Worm (Caenorhabditis elegans) whole organism, L1 larva: Measurements from ENCODE around the gene F25E2.2.

Source experiments
- aha-1 ChIP-seq: fragments of 150-350 bp; optimal IDR thresholded peaks from 2 replicates; lab custom pipeline; 2014; ENCODE audit warnings: missing biosample characterization, missing genetic modification characterization
- aly-2 ChIP-seq: fragments of 150-350 bp; optimal IDR thresholded peaks from 2 replicates; lab custom pipeline; 2014; ENCODE audit warnings: missing biosample characterization, missing genetic modification characterization
- ama-1 ChIP-seq: fragments of 150-350 bp; optimal IDR thresholded peaks from 2 replicates; lab custom pipeline; 2014
- blmp-1 ChIP-seq: fragments of 150-350 bp; optimal IDR thresholded peaks from 2 replicates; lab custom pipeline; 2014; ENCODE audit warnings: missing biosample characterization, missing genetic modification characterization
- ceh-63 ChIP-seq: fragments of 200-800 bp; sonication (Bioruptor generic); optimal IDR thresholded peaks from 2 replicates; lab custom pipeline; 2018; ENCODE audit warnings: mild to moderate bottlenecking, missing genetic modification characterization, missing compliant biosample characterization
- ceh-82 ChIP-seq, 3 experiments: fragments of 150-350 bp in 1 of 3; sonication (generic microtip) in 2 of 3; optimal IDR thresholded peaks; 2 replicates each; lab custom pipeline; 2014 to 2017; ENCODE audit warnings: missing biosample characterization in 3 of 3, missing genetic modification characterization in 3 of 3
- ceh-90 ChIP-seq: sonication (generic microtip); optimal IDR thresholded peaks from 2 replicates; lab custom pipeline; 2016; ENCODE audit warnings: missing genetic modification characterization, missing compliant biosample characterization
- ces-1 ChIP-seq: fragments of 150-350 bp; optimal IDR thresholded peaks from 2 replicates; lab custom pipeline; 2014; ENCODE audit warnings: missing biosample characterization, missing genetic modification reagents, missing genetic modification characterization
- efl-1 ChIP-seq, 4 experiments: fragments of 150-350 bp; optimal IDR thresholded peaks in 3 of 4; peaks in 1 of 4; 1 replicate in 1 of 4; 2 replicates in 3 of 4; lab custom pipeline; 2014; ENCODE audit warnings: missing biosample characterization in 2 of 4, missing genetic modification characterization in 2 of 4, missing genetic modification reagents in 2 of 4
- efl-3 ChIP-seq: fragments of 200-800 bp; sonication (Bioruptor generic); optimal IDR thresholded peaks from 2 replicates; lab custom pipeline; 2018; ENCODE audit warnings: mild to moderate bottlenecking, missing genetic modification characterization, missing compliant biosample characterization
- elt-2 ChIP-seq: sonication (generic microtip); optimal IDR thresholded peaks from 2 replicates; lab custom pipeline; 2016; ENCODE audit warnings: missing genetic modification characterization, mild to moderate bottlenecking, inconsistent platforms, missing compliant biosample characterization, missing genetic modification reagents
- ets-5 ChIP-seq: fragments of 200-800 bp; sonication (Bioruptor generic); IDR thresholded peaks from 2 replicates; pipeline ENCODE4 v1.3.6; 2022; ENCODE audit warnings: missing genetic modification characterization, missing compliant biosample characterization
- fkh-10 ChIP-seq: sonication (generic microtip); optimal IDR thresholded peaks from 2 replicates; lab custom pipeline; 2017; ENCODE audit warnings: missing biosample characterization, missing genetic modification reagents, missing genetic modification characterization
- fkh-8 ChIP-seq: sonication (generic microtip); optimal IDR thresholded peaks from 2 replicates; lab custom pipeline; 2016; ENCODE audit warnings: mild to moderate bottlenecking, missing genetic modification characterization, missing compliant biosample characterization
- hlh-17 ChIP-seq: fragments of 200-800 bp; sonication (Bioruptor generic); optimal IDR thresholded peaks from 2 replicates; lab custom pipeline; 2018; ENCODE audit warnings: missing genetic modification characterization, mild to moderate bottlenecking, missing compliant biosample characterization, moderate library complexity, borderline replicate concordance
- isw-1 ChIP-seq: fragments of 200-800 bp; sonication (Bioruptor generic); IDR thresholded peaks from 2 replicates; pipeline ENCODE4 v1.3.6; 2022; ENCODE audit warnings: missing genetic modification characterization, missing compliant biosample characterization
- lin-13 ChIP-seq: fragments of 150-350 bp; optimal IDR thresholded peaks from 2 replicates; lab custom pipeline; 2014; ENCODE audit warnings: missing biosample characterization, missing genetic modification reagents, missing genetic modification characterization
- lin-14 ChIP-seq: fragments of 200-800 bp; sonication (Bioruptor generic); optimal IDR thresholded peaks from 2 replicates; lab custom pipeline; 2018; ENCODE audit warnings: mild to moderate bottlenecking, missing genetic modification characterization, moderate library complexity, missing compliant biosample characterization
- lin-15B ChIP-seq: fragments of 150-350 bp; sonication (generic microtip); optimal IDR thresholded peaks from 3 replicates; lab custom pipeline; 2014; ENCODE audit warnings: missing biosample characterization, missing genetic modification characterization
- lin-35 ChIP-seq, 2 experiments: fragments of 150-350 bp; optimal IDR thresholded peaks; 2 replicates each; lab custom pipeline; 2014; ENCODE audit warnings: missing biosample characterization in 2 of 2, missing genetic modification characterization in 2 of 2, missing genetic modification reagents in 2 of 2
- lir-3 ChIP-seq: sonication (generic microtip); optimal IDR thresholded peaks from 2 replicates; lab custom pipeline; 2016; ENCODE audit warnings: mild to moderate bottlenecking, missing genetic modification characterization, moderate library complexity, missing compliant biosample characterization; ENCODE audit not compliant: poor library complexity
- lsy-2 ChIP-seq, 2 experiments: fragments of 150-350 bp; optimal IDR thresholded peaks; 2 replicates each; lab custom pipeline; 2014; ENCODE audit warnings: missing biosample characterization in 2 of 2, missing genetic modification characterization in 2 of 2
- mdl-1 ChIP-seq, 2 experiments: fragments of 150-350 bp; optimal IDR thresholded peaks; 2 replicates each; lab custom pipeline; 2014 to 2017; ENCODE audit warnings: missing biosample characterization in 2 of 2, missing genetic modification characterization in 2 of 2, inconsistent platforms in 1 of 2
- mef-2 ChIP-seq: fragments of 150-350 bp; optimal IDR thresholded peaks from 2 replicates; lab custom pipeline; 2014; ENCODE audit warnings: missing biosample characterization, missing genetic modification characterization
- mep-1 ChIP-seq: fragments of 150-350 bp; optimal IDR thresholded peaks from 2 replicates; lab custom pipeline; 2014; ENCODE audit warnings: missing biosample characterization, missing genetic modification characterization
- nhr-11 ChIP-seq: fragments of 150-350 bp; optimal IDR thresholded peaks from 2 replicates; lab custom pipeline; 2014; ENCODE audit warnings: missing biosample characterization, missing genetic modification characterization
- nhr-12 ChIP-seq: sonication (generic microtip); optimal IDR thresholded peaks from 2 replicates; lab custom pipeline; 2017; ENCODE audit warnings: missing biosample characterization, missing genetic modification characterization
- nhr-20 ChIP-seq: sonication (generic microtip); optimal IDR thresholded peaks from 2 replicates; lab custom pipeline; 2016; ENCODE audit warnings: mild to moderate bottlenecking, missing genetic modification characterization, missing compliant biosample characterization
- nhr-28 ChIP-seq: fragments of 150-350 bp; optimal IDR thresholded peaks from 2 replicates; lab custom pipeline; 2014; ENCODE audit warnings: missing biosample characterization, missing genetic modification characterization
- nhr-71 ChIP-seq: sonication (generic microtip); optimal IDR thresholded peaks from 2 replicates; lab custom pipeline; 2016; ENCODE audit warnings: mild to moderate bottlenecking, missing genetic modification characterization, moderate library complexity, missing compliant biosample characterization
- nhr-76 ChIP-seq: sonication (generic microtip); optimal IDR thresholded peaks from 2 replicates; lab custom pipeline; 2017; ENCODE audit warnings: missing biosample characterization, missing genetic modification characterization
- nhr-84 ChIP-seq: sonication (generic microtip); optimal IDR thresholded peaks from 2 replicates; lab custom pipeline; 2017; ENCODE audit warnings: missing biosample characterization, missing genetic modification characterization
- nhr-85 ChIP-seq: sonication (generic microtip); peaks from one replicate; lab custom pipeline; 2016; ENCODE audit warnings: missing genetic modification characterization, inconsistent platforms, missing compliant biosample characterization
- rnt-1 ChIP-seq: sonication (generic microtip); optimal IDR thresholded peaks from 2 replicates; lab custom pipeline; 2016; ENCODE audit warnings: mild to moderate bottlenecking, missing genetic modification characterization, moderate library complexity, missing compliant biosample characterization
- skn-1 ChIP-seq: fragments of 150-350 bp; optimal IDR thresholded peaks from 2 replicates; lab custom pipeline; 2014; ENCODE audit warnings: missing biosample characterization, missing genetic modification characterization
- sox-4 ChIP-seq: sonication (generic microtip); optimal IDR thresholded peaks from 2 replicates; lab custom pipeline; 2016; ENCODE audit warnings: missing genetic modification characterization, missing compliant biosample characterization
- sptf-1 ChIP-seq: fragments of 150-350 bp; optimal IDR thresholded peaks from 2 replicates; lab custom pipeline; 2014; ENCODE audit warnings: missing biosample characterization, missing genetic modification characterization
- swsn-7 ChIP-seq: sonication (generic microtip); optimal IDR thresholded peaks from 2 replicates; lab custom pipeline; 2016; ENCODE audit warnings: missing genetic modification characterization, missing compliant biosample characterization
- unc-130 ChIP-seq: fragments of 150-350 bp; optimal IDR thresholded peaks from 2 replicates; lab custom pipeline; 2017; ENCODE audit warnings: missing biosample characterization, missing genetic modification characterization, inconsistent platforms
- unc-30 ChIP-seq: sonication (generic microtip); optimal IDR thresholded peaks from 2 replicates; lab custom pipeline; 2017; ENCODE audit warnings: missing biosample characterization, missing genetic modification characterization
- unc-62 ChIP-seq: fragments of 150-350 bp; optimal IDR thresholded peaks from 2 replicates; lab custom pipeline; 2014; ENCODE audit warnings: missing biosample characterization, missing genetic modification reagents, missing genetic modification characterization
- vab-15 ChIP-seq: sonication (generic microtip); optimal IDR thresholded peaks from 2 replicates; lab custom pipeline; 2017; ENCODE audit warnings: missing genotype, mild to moderate bottlenecking, missing genetic modification characterization, missing compliant biosample characterization
- xbp-1 ChIP-seq: sonication (generic microtip); optimal IDR thresholded peaks from 2 replicates; lab custom pipeline; 2016; ENCODE audit warnings: missing genetic modification characterization, missing compliant biosample characterization
- zag-1 ChIP-seq: fragments of 150-350 bp; optimal IDR thresholded peaks from 2 replicates; lab custom pipeline; 2014; ENCODE audit warnings: missing biosample characterization, missing genetic modification characterization
- zip-4 ChIP-seq: fragments of 200-800 bp; sonication (Bioruptor generic); optimal IDR thresholded peaks from 2 replicates; lab custom pipeline; 2018; ENCODE audit warnings: mild to moderate bottlenecking, missing genetic modification characterization, moderate library complexity, missing compliant biosample characterization
- ztf-11 ChIP-seq, 2 experiments: sonication (generic microtip); optimal IDR thresholded peaks; 2 replicates each; lab custom pipeline; 2016 to 2017; ENCODE audit warnings: missing genetic modification characterization in 2 of 2, missing biosample characterization in 1 of 2, missing compliant biosample characterization in 1 of 2

F25E2.2 gene

ce11 chrX:806515-806914 is 4.1 kb downstream of the F25E2.2 start (continued):
- peak; percentile 98 for TF ChIP-seq nhr-20
- TF ChIP-seq ets-5 (GFP tag; lab: Robert Waterston, UW) = peak; percentile 85; the same call in 1 of the 2 replicates
- TF ChIP-seq sox-4 (tag; lab: Kevin White, UChicago) = peak; percentile 98
- peak; percentile 97 for TF ChIP-seq swsn-7
- peak; percentile 84 to 92 for TF ChIP-seq efl-1 (optimal IDR thresholded peaks at IDR 0.05; lab: Kevin White, UChicago)
- TF ChIP-seq efl-1 (GFP tag; optimal IDR thresholded peaks at IDR 0.05 in 1 of 2; lab: Kevin White, UChicago) = peak; percentile 52 to 96
- TF ChIP-seq nhr-76 (tag; lab: Kevin White, UChicago) = peak; percentile 66
- TF ChIP-seq unc-62 (GFP tag; lab: Kevin White, UChicago) = no peak
- TF ChIP-seq unc-130 = peak; percentile 96
- TF ChIP-seq vab-15 (tag; lab: Kevin White, UChicago) = peak; percentile 82
- TF ChIP-seq mdl-1 (tag; optimal IDR thresholded peaks at IDR 0.05; lab: Kevin White, UChicago) = peak in 1 of 2 experiments; percentile 95
- no peak for TF ChIP-seq zag-1 (tag; lab: Kevin White, UChicago)
- TF ChIP-seq nhr-28 (tag; lab: Kevin White, UChicago) = peak; percentile 79
- TF ChIP-seq ceh-82 (tag; optimal IDR thresholded peaks at IDR 0.05; lab: Kevin White, UChicago) = peak; percentile 99 to 100 (median 100)
- TF ChIP-seq sptf-1 (tag; lab: Kevin White, UChicago) = no peak
- TF ChIP-seq lsy-2 (tag; optimal IDR thresholded peaks at IDR 0.05; lab: Kevin White, UChicago) = peak; percentile 94
- TF ChIP-seq ceh-63 (GFP tag; lab: Kevin White, UChicago) = peak; percentile 98
- peak; percentile 93 for TF ChIP-seq aly-2 (tag; lab: Kevin White, UChicago)
- peak; percentile 78 for TF ChIP-seq ces-1 (GFP tag; lab: Kevin White, UChicago)
- no peak for TF ChIP-seq ceh-90
- TF ChIP-seq elt-2 (tag; lab: Kevin White, UChicago) = peak; percentile 93
- TF ChIP-seq nhr-11 (tag; lab: Kevin White, UChicago) = peak; percentile 98
- TF ChIP-seq nhr-12 (tag; lab: Kevin White, UChicago) = peak; percentile 76
- peak; percentile 95 for TF ChIP-seq aha-1
- TF ChIP-seq mef-2 (tag; lab: Kevin White, UChicago) = peak; percentile 93
- peak; percentile 94 for TF ChIP-seq nhr-84 (tag; lab: Kevin White, UChicago)
- no peak for TF ChIP-seq hlh-17 (GFP tag; lab: Kevin White, UChicago)
- TF ChIP-seq fkh-8 (tag; lab: Kevin White, UChicago) = peak; percentile 96
- peak; percentile 98 for TF ChIP-seq lin-14
- TF ChIP-seq efl-3 (GFP tag; lab: Kevin White, UChicago) = peak; percentile 95
- TF ChIP-seq isw-1 (GFP tag; lab: Robert Waterston, UW) = peak; percentile 89
- TF ChIP-seq rnt-1 (tag; lab: Kevin White, UChicago) = peak; percentile 99
- peak; percentile 88 for TF ChIP-seq lir-3 (tag; lab: Kevin White, UChicago)
- peak; percentile 99 for TF ChIP-seq fkh-10
- TF ChIP-seq nhr-71 = peak; percentile 98
- TF ChIP-seq ama-1 (lab: Kevin White, UChicago) = no peak
- no peak for TF ChIP-seq unc-30 (tag; lab: Kevin White, UChicago)
- peak; percentile 93 for TF ChIP-seq lin-13 (GFP tag; lab: Kevin White, UChicago)
- peak; percentile 94 for TF ChIP-seq zip-4 (GFP tag; lab: Kevin White, UChicago)
- TF ChIP-seq ztf-11 (tag; optimal IDR thresholded peaks at IDR 0.05; lab: Kevin White, UChicago) = peak; percentile 85 to 96
- TF ChIP-seq blmp-1 (tag; lab: Kevin White, UChicago) = peak; percentile 59
- peak; percentile 95 for TF ChIP-seq xbp-1 (tag; lab: Kevin White, UChicago)
- TF ChIP-seq skn-1 (tag; lab: Kevin White, UChicago) = peak; percentile 100

- TF ChIP-seq lin-35 (GFP tag; optimal IDR thresholded peaks at IDR 0.05; lab: Kevin White, UChicago) = no peak
- no peak for TF ChIP-seq fkh-10
- TF ChIP-seq lin-15B = no peak
- TF ChIP-seq nhr-85 (tag; lab: Kevin White, UChicago) = peak; percentile 12
- TF ChIP-seq rnt-1 (tag; lab: Kevin White, UChicago) = no peak
- TF ChIP-seq mep-1 (tag; lab: Kevin White, UChicago) = no peak
- no peak for TF ChIP-seq lir-3 (tag; lab: Kevin White, UChicago)
Measured at ce11 chrX:802478-802877, 8.1 kb downstream of the F25E2.2 start, which contains the start of gene gtr-1. TSS of gene gtr-1 (plus strand) at chrX:802778.
